Fruit fly (Drosophila melanogaster): ENCODE data around the gene CG34327.

Gene CG34327

DNA sequence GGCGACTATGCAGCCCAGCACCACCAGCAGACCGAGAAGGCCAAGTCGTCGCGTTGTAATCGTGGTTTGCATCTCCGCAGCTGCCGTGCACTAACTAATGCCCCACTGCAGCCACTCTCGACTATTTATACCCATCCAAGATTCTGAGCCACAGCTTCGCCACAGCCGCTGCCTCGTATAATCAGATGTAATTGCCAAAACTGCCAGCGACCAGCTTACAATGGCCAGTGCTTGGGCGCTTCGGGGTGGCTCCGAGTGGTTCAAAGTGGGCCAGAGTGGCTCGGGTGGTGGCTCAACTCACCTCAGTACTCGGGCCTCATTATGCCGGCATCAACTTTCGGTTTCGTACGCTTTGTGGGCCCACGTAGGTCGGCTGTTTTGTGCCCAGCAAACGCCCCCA, at the start of gene CG34327:
Gene CG34327 (minus strand): TSS at position 101 of the 400 bp plus-strand sequence.
- TF ChIP-seq HLH106 (tag; optimal IDR thresholded peaks at IDR 0.05) = no peak
- TF ChIP-seq Mio (GFP tag; optimal IDR thresholded peaks at IDR 0.05) = no peak
- TF ChIP-seq lola (GFP tag; optimal IDR thresholded peaks at IDR 0.05) = no peak
- no peak for TF ChIP-seq sage (GFP tag; optimal IDR thresholded peaks at IDR 0.05)
- no peak for TF ChIP-seq Jra (GFP tag; optimal IDR thresholded peaks at IDR 0.05)
- no peak for TF ChIP-seq tai (GFP tag; optimal IDR thresholded peaks at IDR 0.05)
- TF ChIP-seq Dif (GFP tag; optimal IDR thresholded peaks at IDR 0.05; ENCODE audit: partially characterized antibody) = no peak
- TF ChIP-seq psq (GFP tag; optimal IDR thresholded peaks at IDR 0.05) = no peak

- no peak for TF ChIP-seq Hr78 (GFP tag; optimal IDR thresholded peaks at IDR 0.05)
- TF ChIP-seq dmrt93B (GFP tag; optimal IDR thresholded peaks at IDR 0.05) = no peak
- no peak for TF ChIP-seq usp (GFP tag; optimal IDR thresholded peaks at IDR 0.05)
- TF ChIP-seq Dfd (GFP tag; optimal IDR thresholded peaks at IDR 0.05) = peak; percentile 93
- no peak for TF ChIP-seq Rel (GFP tag; optimal IDR thresholded peaks at IDR 0.05)
- TF ChIP-seq Rel (tag; optimal IDR thresholded peaks at IDR 0.05) = no peak
- no peak for TF ChIP-seq Dif (GFP tag; optimal IDR thresholded peaks at IDR 0.05; ENCODE audit: partially characterized antibody)
- no peak for TF ChIP-seq sage (GFP tag; optimal IDR thresholded peaks at IDR 0.05)
- TF ChIP-seq Myc (optimal IDR thresholded peaks at IDR 0.05) = no peak
- no peak for TF ChIP-seq br (GFP tag; optimal IDR thresholded peaks at IDR 0.05)
These were observed 41.9 kb upstream of the CG34327 start for dm6 chrX:17265402-17266028.

dm6 chrX:17262049-17262448, 38.4 kb upstream of the CG34327 start:
- TF ChIP-seq dsf (GFP tag; optimal IDR thresholded peaks at IDR 0.05; ENCODE audit: borderline replicate concordance) (no peak), Mio (GFP tag; optimal IDR thresholded peaks at IDR 0.05) (no peak), ey (GFP tag; optimal IDR thresholded peaks at IDR 0.05) (no peak), N (GFP tag; optimal IDR thresholded peaks at IDR 0.05) (peak; percentile 45)

dm6 chrX:17255677-17256076, 32.1 kb upstream of the CG34327 start:
- TF ChIP-seq dl (GFP tag; optimal IDR thresholded peaks at IDR 0.05; ENCODE audit: insufficient read depth in 1 of 2, partially characterized antibody in 2 of 2) (no peak), sage (GFP tag; optimal IDR thresholded peaks at IDR 0.05) (no peak), pan (optimal IDR thresholded peaks at IDR 0.05) (no peak)

- TF ChIP-seq Dfd (GFP tag; optimal IDR thresholded peaks at IDR 0.05) (no peak), Hnf4 (GFP tag; optimal IDR thresholded peaks at IDR 0.05) (no peak), Jra (GFP tag; optimal IDR thresholded peaks at IDR 0.05) (no peak), CG32264 (GFP tag; optimal IDR thresholded peaks at IDR 0.05) (no peak), N (GFP tag; optimal IDR thresholded peaks at IDR 0.05) (no peak), Mio (GFP tag; optimal IDR thresholded peaks at IDR 0.05) (no peak), fru (GFP tag; optimal IDR thresholded peaks at IDR 0.05) (no peak), jim (GFP tag; optimal IDR thresholded peaks at IDR 0.05) (no peak), Hr78 (GFP tag; optimal IDR thresholded peaks at IDR 0.05) (no peak), usp (GFP tag; optimal IDR thresholded peaks at IDR 0.05) (no peak), GATAd (GFP tag; optimal IDR thresholded peaks at IDR 0.05) (no peak), dl (GFP tag; optimal IDR thresholded peaks at IDR 0.05; ENCODE audit: insufficient read depth in 1 of 2, partially characterized antibody in 2 of 2) (no peak), OdsH (GFP tag; optimal IDR thresholded peaks at IDR 0.05) (no peak), lola (GFP tag; optimal IDR thresholded peaks at IDR 0.05) (no peak), CrebA (GFP tag; optimal IDR thresholded peaks at IDR 0.05; ENCODE audit: borderline replicate concordance) (no peak), pan (optimal IDR thresholded peaks at IDR 0.05) (no peak), HLH106 (tag; optimal IDR thresholded peaks at IDR 0.05) (no peak), Dif (GFP tag; optimal IDR thresholded peaks at IDR 0.05; ENCODE audit: partially characterized antibody) (no peak), rgr (GFP tag; optimal IDR thresholded peaks at IDR 0.05) (no peak), psq (GFP tag; optimal IDR thresholded peaks at IDR 0.05) (no peak)
These were observed 30.5 kb upstream of the CG34327 start for dm6 chrX:17254094-17254493.

DNA sequence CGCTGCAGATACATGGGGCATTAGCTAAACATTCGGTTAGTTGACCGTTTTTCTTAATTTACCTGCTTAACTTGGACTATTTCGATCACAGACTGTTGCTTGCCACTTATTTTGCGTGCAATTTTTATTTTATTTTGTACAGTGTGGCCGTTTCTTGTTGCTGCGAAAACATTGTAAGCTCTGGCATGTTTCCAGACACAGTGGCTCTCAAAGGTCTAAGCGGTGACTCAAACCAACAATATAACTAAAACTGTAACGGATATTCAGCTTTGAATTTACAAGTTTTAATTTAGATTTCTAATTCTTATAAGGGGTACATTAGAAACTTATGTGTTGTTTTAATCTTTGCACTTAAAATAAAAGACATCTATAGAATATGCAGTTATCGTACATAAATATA, 25.7 kb upstream of the CG34327 start, which contains the start of gene CG8675:
Gene CG8675 (minus strand): TSS at position 177 of the 400 bp plus-strand sequence.
- TF ChIP-seq Myc (optimal IDR thresholded peaks at IDR 0.05) (peak; percentile 86), pan (optimal IDR thresholded peaks at IDR 0.05) (no peak)

Data from whole organism, wandering third instar larva.